Worm (Caenorhabditis elegans) whole organism, young adult: ENCODE data around the gene C16B8.4.

ENCODE experiments used
- B0035.1 ChIP-seq: sonication (generic microtip); optimal IDR thresholded peaks from 2 replicates; lab custom pipeline; 2016; ENCODE audit warnings: missing genetic modification characterization, mild to moderate bottlenecking, missing compliant biosample characterization, missing genotype, missing genetic modification reagents
- B0261.1 ChIP-seq: sonication (generic microtip); optimal IDR thresholded peaks from 2 replicates; lab custom pipeline; 2016; ENCODE audit warnings: mild to moderate bottlenecking, missing genetic modification characterization, moderate library complexity, missing compliant biosample characterization
- F10E7.11 ChIP-seq: sonication (generic microtip); optimal IDR thresholded peaks from 2 replicates; lab custom pipeline; 2017; ENCODE audit warnings: mild to moderate bottlenecking, missing genetic modification characterization, moderate library complexity, missing compliant biosample characterization
- F23B12.7 ChIP-seq: sonication (generic microtip); optimal IDR thresholded peaks from 2 replicates; lab custom pipeline; 2017; ENCODE audit warnings: missing genetic modification characterization, mild to moderate bottlenecking, missing compliant biosample characterization, antibody characterized with exemption, moderate library complexity; ENCODE audit not compliant: insufficient read depth
- F49E8.2 ChIP-seq: sonication (generic microtip); optimal IDR thresholded peaks from 3 replicates; lab custom pipeline; 2017; ENCODE audit warnings: missing genetic modification characterization, mild to moderate bottlenecking, missing compliant biosample characterization, antibody characterized with exemption, moderate library complexity; ENCODE audit not compliant: insufficient read depth
- K11D2.4 ChIP-seq: fragments of 200-800 bp; sonication (Bioruptor generic); IDR thresholded peaks from 2 replicates; pipeline ENCODE4 v1.3.6; 2022; ENCODE audit warnings: missing genetic modification reagents, missing genetic modification characterization, missing compliant biosample characterization
- K12H6.12 ChIP-seq: fragments of 200-800 bp; sonication (Bioruptor generic); optimal IDR thresholded peaks from 2 replicates; lab custom pipeline; 2018; ENCODE audit warnings: mild to moderate bottlenecking, missing genetic modification characterization, missing compliant biosample characterization
- Y53G8AR.9 ChIP-seq: fragments of 200-800 bp; sonication (Bioruptor generic); conservative IDR thresholded peaks from 2 replicates; pipeline ENCODE4 v1.3.6; 2022; ENCODE audit warnings: missing genetic modification reagents, missing genetic modification characterization, missing compliant biosample characterization
- Y67H2A.10 ChIP-seq: fragments of 200-800 bp; sonication (Bioruptor generic); conservative IDR thresholded peaks from 2 replicates; pipeline ENCODE4 v1.3.6; 2022; ENCODE audit warnings: missing genetic modification reagents, missing genetic modification characterization, missing compliant biosample characterization
- Y79H2A.3 ChIP-seq: fragments of 200-800 bp; sonication (Bioruptor generic); conservative IDR thresholded peaks from 2 replicates; pipeline ENCODE4 v1.3.6; 2022; ENCODE audit warnings: missing genetic modification reagents, missing genetic modification characterization, missing compliant biosample characterization
- Y95B8A.8 ChIP-seq: fragments of 200-800 bp; sonication (Bioruptor generic); IDR thresholded peaks from 2 replicates; pipeline ENCODE4 v1.3.6; 2022; ENCODE audit warnings: missing genetic modification reagents, missing genetic modification characterization, missing compliant biosample characterization
- athp-1 ChIP-seq: sonication (generic microtip); optimal IDR thresholded peaks from 2 replicates; lab custom pipeline; 2017; ENCODE audit warnings: mild to moderate bottlenecking, missing genetic modification characterization, missing compliant biosample characterization
- attf-6 ChIP-seq: fragments of 200-800 bp; sonication (Bioruptor generic); IDR thresholded peaks from 2 replicates; pipeline ENCODE4 v1.3.6; 2022; ENCODE audit warnings: missing genetic modification reagents, missing genetic modification characterization, missing compliant biosample characterization
- bed-1 ChIP-seq: fragments of 200-800 bp; sonication (Bioruptor generic); IDR thresholded peaks from 2 replicates; pipeline ENCODE4 v1.3.6; 2022; ENCODE audit warnings: missing genetic modification reagents, missing genetic modification characterization, missing compliant biosample characterization
- cebp-1 ChIP-seq, 2 experiments: fragments of 200-800 bp in 1 of 2; sonication (Bioruptor generic) in 1 of 2; sonication (generic microtip) in 1 of 2; IDR thresholded peaks in 1 of 2; optimal IDR thresholded peaks in 1 of 2; 2 replicates each; pipeline versions ENCODE4 v1.3.6 to Lab custom; 2017 to 2022; ENCODE audit warnings: missing compliant biosample characterization in 2 of 2, missing genetic modification characterization in 2 of 2, mild to moderate bottlenecking in 1 of 2, missing genetic modification reagents in 1 of 2, moderate library complexity in 1 of 2
- cebp-2 ChIP-seq: fragments of 200-800 bp; sonication (Bioruptor generic); IDR thresholded peaks from 2 replicates; pipeline ENCODE4 v1.3.6; 2022; ENCODE audit warnings: missing genetic modification characterization, missing compliant biosample characterization
- die-1 ChIP-seq: sonication (generic microtip); optimal IDR thresholded peaks from 2 replicates; lab custom pipeline; 2016; ENCODE audit warnings: missing genotype, mild to moderate bottlenecking, missing genetic modification characterization, missing compliant biosample characterization
- dox-1 ChIP-seq: fragments of 200-800 bp; sonication (Bioruptor generic); IDR thresholded peaks from 2 replicates; pipeline ENCODE4 v1.3.6; 2022; ENCODE audit warnings: missing genetic modification reagents, missing genetic modification characterization, missing compliant biosample characterization
- ekl-4 ChIP-seq: fragments of 200-800 bp; sonication (Bioruptor generic); IDR thresholded peaks from 2 replicates; pipeline ENCODE4 v1.3.6; 2022; ENCODE audit warnings: missing genetic modification reagents, missing genetic modification characterization, missing compliant biosample characterization
- him-1 ChIP-seq: sonication (generic microtip); optimal IDR thresholded peaks from 2 replicates; lab custom pipeline; 2016; ENCODE audit warnings: missing genotype, missing genetic modification reagents, missing genetic modification characterization, missing compliant biosample characterization
- hlh-12 ChIP-seq: sonication (generic microtip); optimal IDR thresholded peaks from 2 replicates; lab custom pipeline; 2016; ENCODE audit warnings: missing genetic modification characterization, missing compliant biosample characterization
- hmg-1.2 ChIP-seq: fragments of 200-800 bp; sonication (Bioruptor generic); IDR thresholded peaks from 2 replicates; pipeline ENCODE4 v1.3.6; 2022; ENCODE audit warnings: missing genetic modification reagents, missing genetic modification characterization, missing compliant biosample characterization
- let-526 ChIP-seq: fragments of 200-800 bp; sonication (Bioruptor generic); IDR thresholded peaks from 2 replicates; pipeline ENCODE4 v1.3.6; 2022; ENCODE audit warnings: missing genetic modification reagents, missing genetic modification characterization, missing compliant biosample characterization
- lin-35 ChIP-seq, 3 experiments: fragments of 150-350 bp in 2 of 3; sonication (generic microtip) in 1 of 3; optimal IDR thresholded peaks; 2 replicates each; lab custom pipeline; 2014 to 2018; ENCODE audit warnings: missing biosample characterization in 3 of 3, missing genetic modification characterization in 3 of 3, missing genetic modification reagents in 3 of 3
- madf-8 ChIP-seq: fragments of 200-800 bp; sonication (Bioruptor generic); conservative IDR thresholded peaks from 2 replicates; pipeline ENCODE4 v1.3.6; 2022; ENCODE audit warnings: missing genetic modification reagents, missing genetic modification characterization, missing compliant biosample characterization
- mes-4 ChIP-seq: sonication (generic microtip); optimal IDR thresholded peaks from 2 replicates; lab custom pipeline; 2016; ENCODE audit warnings: missing genotype, missing genetic modification characterization, missing compliant biosample characterization
- mxl-1 ChIP-seq: sonication (generic microtip); optimal IDR thresholded peaks from 2 replicates; lab custom pipeline; 2016; ENCODE audit warnings: missing genetic modification characterization, missing compliant biosample characterization
- nhr-90 ChIP-seq: sonication (generic microtip); optimal IDR thresholded peaks from 2 replicates; lab custom pipeline; 2016; ENCODE audit warnings: missing genotype, mild to moderate bottlenecking, missing genetic modification characterization, missing compliant biosample characterization
- rec-8 ChIP-seq, 2 experiments: sonication (generic microtip); optimal IDR thresholded peaks; 2 replicates each; lab custom pipeline; 2016; ENCODE audit warnings: mild to moderate bottlenecking in 2 of 2, missing genetic modification characterization in 2 of 2, missing genetic modification reagents in 2 of 2, missing genotype in 2 of 2, missing biosample characterization in 1 of 2, missing compliant biosample characterization in 1 of 2, moderate library complexity in 1 of 2
- snpc-1.3 ChIP-seq: sonication (generic microtip); optimal IDR thresholded peaks from 2 replicates; lab custom pipeline; 2017; ENCODE audit warnings: missing genetic modification characterization, mild to moderate bottlenecking, missing compliant biosample characterization, antibody characterized with exemption, moderate library complexity, missing genotype, missing genetic modification reagents; ENCODE audit not compliant: insufficient read depth
- snpc-4 ChIP-seq, 5 experiments: fragments of 150-350 bp in 1 of 5; sonication (generic microtip) in 4 of 5; optimal IDR thresholded peaks; 2 replicates each; lab custom pipeline; 2014 to 2018; ENCODE audit warnings: missing genetic modification characterization in 5 of 5, missing biosample characterization in 3 of 5, antibody characterized with exemption in 2 of 5, mild to moderate bottlenecking in 2 of 5, missing compliant biosample characterization in 2 of 5, missing genotype in 2 of 5, moderate library complexity in 2 of 5, missing genetic modification reagents in 1 of 5
- somi-1 ChIP-seq: fragments of 200-800 bp; sonication (Bioruptor generic); optimal IDR thresholded peaks from 2 replicates; lab custom pipeline; 2018; ENCODE audit warnings: mild to moderate bottlenecking, missing genetic modification characterization, missing compliant biosample characterization
- tbx-9 ChIP-seq: sonication (generic microtip); optimal IDR thresholded peaks from 2 replicates; lab custom pipeline; 2016; ENCODE audit warnings: borderline replicate concordance, missing genetic modification characterization, inconsistent platforms, missing compliant biosample characterization
- zfh-2 ChIP-seq: fragments of 200-800 bp; sonication (Bioruptor generic); conservative IDR thresholded peaks from 2 replicates; pipeline ENCODE4 v1.3.6; 2022; ENCODE audit warnings: missing genetic modification reagents, missing genetic modification characterization, missing compliant biosample characterization
- ztf-3 ChIP-seq: fragments of 200-800 bp; sonication (Bioruptor generic); optimal IDR thresholded peaks from 2 replicates; lab custom pipeline; 2018; ENCODE audit warnings: mild to moderate bottlenecking, missing genetic modification characterization, missing compliant biosample characterization
- ztf-6 ChIP-seq: fragments of 200-800 bp; sonication (Bioruptor generic); IDR thresholded peaks from 2 replicates; pipeline ENCODE4 v1.3.6; 2022; ENCODE audit warnings: missing genetic modification reagents, missing genetic modification characterization, missing compliant biosample characterization

C16B8.4 gene

ce11 chrX:3979146-3979545 is 5.7 kb upstream of the C16B8.4 start:
- TF ChIP-seq dox-1 (GFP tag; lab: Robert Waterston, UW) (no peak), mxl-1 (no peak), B0261.1 (tag; lab: Kevin White, UChicago) (no peak), Y53G8AR.9 (GFP tag; lab: Robert Waterston, UW) (no peak), lin-35 (GFP tag; optimal IDR thresholded peaks at IDR 0.05; lab: Kevin White, UChicago) (no peak), cebp-2 (no peak), bed-1 (GFP tag; lab: Robert Waterston, UW) (no peak), Y67H2A.10 (no peak), hlh-12 (tag; lab: Kevin White, UChicago) (no peak), K12H6.12 (tag; lab: Kevin White, UChicago) (no peak), Y79H2A.3 (GFP tag; lab: Robert Waterston, UW) (no peak), ztf-6 (no peak), ekl-4 (GFP tag; lab: Robert Waterston, UW) (no peak), snpc-4 (GFP tag; optimal IDR thresholded peaks at IDR 0.05; lab: Kevin White, UChicago) (no peak), snpc-4 (tag; optimal IDR thresholded peaks at IDR 0.05; lab: Kevin White, UChicago) (no peak), K11D2.4 (GFP tag; lab: Robert Waterston, UW) (no peak)
- TF ChIP-seq, all 124 proteins: peak for 0

- TF ChIP-seq Y53G8AR.9 (GFP tag; lab: Robert Waterston, UW), result no peak
- TF ChIP-seq him-1 (tag; lab: Kevin White, UChicago), result no peak
- TF ChIP-seq hmg-1.2 (GFP tag; lab: Robert Waterston, UW), result no peak
- TF ChIP-seq F49E8.2 (tag; lab: Kevin White, UChicago), result no peak
- TF ChIP-seq K12H6.12 (tag; lab: Kevin White, UChicago), result no peak
- TF ChIP-seq snpc-1.3, result no peak
- TF ChIP-seq Y95B8A.8, result no peak
These were observed 3.8 kb upstream of the C16B8.4 start for ce11 chrX:3977271-3977670.

- TF ChIP-seq cebp-1 (GFP tag; IDR thresholded peaks at IDR 0.05; lab: Robert Waterston, UW), result no peak
- no peak for TF ChIP-seq cebp-1 (tag; optimal IDR thresholded peaks at IDR 0.05; lab: Kevin White, UChicago)
- no peak for TF ChIP-seq B0035.1 (tag; lab: Kevin White, UChicago)
- TF ChIP-seq athp-1 (tag; lab: Kevin White, UChicago), result no peak
- no peak for TF ChIP-seq zfh-2 (GFP tag; lab: Robert Waterston, UW)
- TF ChIP-seq attf-6 (GFP tag; lab: Robert Waterston, UW), result no peak
- TF ChIP-seq F10E7.11 (tag; lab: Kevin White, UChicago), result no peak
- TF ChIP-seq nhr-90 (tag; lab: Kevin White, UChicago), result no peak
- no peak for TF ChIP-seq die-1
- no peak for TF ChIP-seq ztf-3
- TF ChIP-seq bed-1 (GFP tag; lab: Robert Waterston, UW), result no peak
- TF ChIP-seq mes-4 (tag; lab: Kevin White, UChicago), result no peak
- no peak for TF ChIP-seq madf-8 (GFP tag; lab: Robert Waterston, UW)
- no peak for TF ChIP-seq mxl-1
- TF ChIP-seq Y79H2A.3 (GFP tag; lab: Robert Waterston, UW), result no peak
- no peak for TF ChIP-seq tbx-9
- TF ChIP-seq somi-1 (GFP tag; lab: Kevin White, UChicago), result no peak
- no peak for TF ChIP-seq rec-8 (tag; optimal IDR thresholded peaks at IDR 0.05; lab: Kevin White, UChicago)
- no peak for TF ChIP-seq B0261.1 (tag; lab: Kevin White, UChicago)
- no peak for TF ChIP-seq let-526 (GFP tag; lab: Robert Waterston, UW)
- TF ChIP-seq F23B12.7 (tag; lab: Kevin White, UChicago), result no peak
These were observed 3.3 kb upstream of the C16B8.4 start for ce11 chrX:3976755-3977154.
